Fruit fly (Drosophila melanogaster): ENCODE results near the gene SppL.
A peak's percentile ranks its signal among the peaks of the same experiment; 100 is the strongest.

Gene SppL

dm6 chr3R:25881915-25882314 is at the start of gene SppL:
Gene SppL, plus strand, starts transcription at chr3R:25881984.
- TF ChIP-seq CG7101 (tag; optimal IDR thresholded peaks at IDR 0.05), result no peak
- TF ChIP-seq cic (GFP tag; optimal IDR thresholded peaks at IDR 0.05), result no peak
- no peak for TF ChIP-seq Clk (GFP tag; optimal IDR thresholded peaks at IDR 0.05)
- no peak for TF ChIP-seq tj (GFP tag; optimal IDR thresholded peaks at IDR 0.05)
- TF ChIP-seq kay (GFP tag; ENCODE audit: borderline replicate concordance), result no peak
- TF ChIP-seq CG7045 (GFP tag; optimal IDR thresholded peaks at IDR 0.05), result no peak
- no peak for TF ChIP-seq Mnt (GFP tag; optimal IDR thresholded peaks at IDR 0.05)
- no peak for TF ChIP-seq CG14711 (tag; optimal IDR thresholded peaks at IDR 0.05)
- no peak for TF ChIP-seq toe (GFP tag; optimal IDR thresholded peaks at IDR 0.05)
- no peak for TF ChIP-seq CG33017 (tag; optimal IDR thresholded peaks at IDR 0.05)

- TF ChIP-seq kay (GFP tag; ENCODE audit: borderline replicate concordance) (no peak), Crg-1 (GFP tag; optimal IDR thresholded peaks at IDR 0.05) (peak; percentile 45), bab1 (GFP tag; optimal IDR thresholded peaks at IDR 0.05) (peak; percentile 49), pad (GFP tag; optimal IDR thresholded peaks at IDR 0.05) (peak; percentile 19), Hr96 (GFP tag; optimal IDR thresholded peaks at IDR 0.05) (peak; percentile 11), CG14711 (tag; optimal IDR thresholded peaks at IDR 0.05) (peak; percentile 14), CG5204 (GFP tag; optimal IDR thresholded peaks at IDR 0.05) (no peak), ovo (GFP tag; optimal IDR thresholded peaks at IDR 0.05) (peak; percentile 84)
These were observed 30.5 kb upstream of the SppL start, which contains the start of the genes CG14545 and CG5886 for dm6 chr3R:25851224-25851682. Gene CG14545, minus strand, starts transcription at chr3R:25851291. Gene CG5886, plus strand, starts transcription at chr3R:25851632.

- no peak for TF ChIP-seq cnc (optimal IDR thresholded peaks at IDR 0.05)
- no peak for TF ChIP-seq Clk (GFP tag; optimal IDR thresholded peaks at IDR 0.05)
- peak; percentile 11 for TF ChIP-seq CG33017 (tag; optimal IDR thresholded peaks at IDR 0.05)
- TF ChIP-seq CG7045 (GFP tag; optimal IDR thresholded peaks at IDR 0.05), result peak; percentile 25
- TF ChIP-seq Hr96 (GFP tag; optimal IDR thresholded peaks at IDR 0.05), result no peak
- TF ChIP-seq ovo (GFP tag; optimal IDR thresholded peaks at IDR 0.05), result no peak
These were observed 27.0 kb upstream of the SppL start for dm6 chr3R:25854825-25855224.

- TF ChIP-seq cnc (optimal IDR thresholded peaks at IDR 0.05) (no peak), Crg-1 (GFP tag; optimal IDR thresholded peaks at IDR 0.05) (no peak), CG7101 (tag; optimal IDR thresholded peaks at IDR 0.05) (no peak), ovo (GFP tag; optimal IDR thresholded peaks at IDR 0.05) (no peak), Clk (GFP tag; optimal IDR thresholded peaks at IDR 0.05) (peak; percentile 21), CG5204 (GFP tag; optimal IDR thresholded peaks at IDR 0.05) (no peak), kay (GFP tag; ENCODE audit: borderline replicate concordance) (no peak), CG7045 (GFP tag; optimal IDR thresholded peaks at IDR 0.05) (peak; percentile 48), Mnt (GFP tag; optimal IDR thresholded peaks at IDR 0.05) (no peak), CG1620 (GFP tag; optimal IDR thresholded peaks at IDR 0.05) (no peak), cic (GFP tag; optimal IDR thresholded peaks at IDR 0.05) (no peak), Hr96 (GFP tag; optimal IDR thresholded peaks at IDR 0.05) (no peak), bab1 (GFP tag; optimal IDR thresholded peaks at IDR 0.05) (no peak), CG33017 (tag; optimal IDR thresholded peaks at IDR 0.05) (no peak), pad (GFP tag; optimal IDR thresholded peaks at IDR 0.05) (no peak), CG11617 (GFP tag; optimal IDR thresholded peaks at IDR 0.05) (no peak), CG14711 (tag; optimal IDR thresholded peaks at IDR 0.05) (no peak), toe (GFP tag; optimal IDR thresholded peaks at IDR 0.05) (peak; percentile 3), CG12768 (GFP tag; optimal IDR thresholded peaks at IDR 0.05) (peak; percentile 40), tj (GFP tag; optimal IDR thresholded peaks at IDR 0.05) (no peak)
These were observed 26.0 kb upstream of the SppL start, which contains the start of gene CG5890 for dm6 chr3R:25855594-25856305. Gene CG5890, plus strand, starts transcription at chr3R:25856154.

- TF ChIP-seq toe (GFP tag; optimal IDR thresholded peaks at IDR 0.05) (no peak), CG7101 (tag; optimal IDR thresholded peaks at IDR 0.05) (no peak), ovo (GFP tag; optimal IDR thresholded peaks at IDR 0.05) (no peak), CG12768 (GFP tag; optimal IDR thresholded peaks at IDR 0.05) (no peak), pad (GFP tag; optimal IDR thresholded peaks at IDR 0.05) (no peak), CG14711 (tag; optimal IDR thresholded peaks at IDR 0.05) (no peak), CG7045 (GFP tag; optimal IDR thresholded peaks at IDR 0.05) (no peak), Crg-1 (GFP tag; optimal IDR thresholded peaks at IDR 0.05) (no peak), cic (GFP tag; optimal IDR thresholded peaks at IDR 0.05) (no peak), Mnt (GFP tag; optimal IDR thresholded peaks at IDR 0.05) (no peak)
These were observed 11.4 kb upstream of the SppL start for dm6 chr3R:25870389-25870788.

dm6 chr3R:25876639-25877038 is 5.1 kb upstream of the SppL start:
- no peak for TF ChIP-seq ovo (GFP tag; optimal IDR thresholded peaks at IDR 0.05)
- no peak for TF ChIP-seq CG7045 (GFP tag; optimal IDR thresholded peaks at IDR 0.05)
- no peak for TF ChIP-seq CG11617 (GFP tag; optimal IDR thresholded peaks at IDR 0.05)
- no peak for TF ChIP-seq Clk (GFP tag; optimal IDR thresholded peaks at IDR 0.05)
- no peak for TF ChIP-seq Mnt (GFP tag; optimal IDR thresholded peaks at IDR 0.05)
- TF ChIP-seq tj (GFP tag; optimal IDR thresholded peaks at IDR 0.05), result no peak
- TF ChIP-seq CG14711 (tag; optimal IDR thresholded peaks at IDR 0.05), result no peak
- no peak for TF ChIP-seq toe (GFP tag; optimal IDR thresholded peaks at IDR 0.05)
- no peak for TF ChIP-seq kay (GFP tag; ENCODE audit: borderline replicate concordance)
- TF ChIP-seq CG12768 (GFP tag; optimal IDR thresholded peaks at IDR 0.05), result no peak
- TF ChIP-seq CG7101 (tag; optimal IDR thresholded peaks at IDR 0.05), result no peak

Data from whole organism, adult.